Worm (Caenorhabditis elegans): ENCODE results near the gene sdz-10.

DNA sequence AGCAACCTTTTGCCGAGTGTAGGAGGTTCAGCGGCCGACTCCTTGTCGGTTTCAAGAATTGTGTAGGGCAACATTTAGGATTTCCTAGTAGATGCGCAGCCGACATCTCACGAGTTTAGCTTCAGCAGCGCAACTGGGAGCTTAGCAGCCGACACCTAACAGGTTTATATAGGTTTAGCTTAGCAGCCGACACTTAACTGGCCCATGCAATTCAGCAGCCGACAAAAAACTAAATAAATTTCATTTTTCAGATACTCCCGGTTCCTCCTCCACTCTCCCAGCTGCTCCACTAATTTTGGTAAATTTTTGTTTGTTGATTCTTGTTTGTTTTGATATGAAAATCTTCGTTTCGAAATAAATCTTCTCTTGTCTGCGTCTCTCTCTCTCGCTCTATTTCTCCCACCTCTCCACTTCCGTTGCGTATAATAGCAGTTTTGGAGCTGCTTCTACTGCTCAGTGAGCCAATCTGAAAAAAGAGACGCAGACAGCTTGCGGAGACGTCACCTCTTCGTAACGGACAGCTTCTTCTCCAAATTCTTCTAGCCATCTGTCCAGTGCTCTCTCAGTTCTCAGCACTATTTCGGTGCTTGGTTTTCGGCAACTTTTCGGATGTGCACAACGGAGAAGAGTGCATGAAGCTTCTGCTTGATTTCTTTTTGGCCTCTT is 24.0 kb downstream of the sdz-10 start:
- no peak for TF ChIP-seq nhr-12 (tag; optimal IDR thresholded peaks at IDR 0.05)
- no peak for TF ChIP-seq snpc-4 (tag; optimal IDR thresholded peaks at IDR 0.05)
- TF ChIP-seq ces-1 (GFP tag; optimal IDR thresholded peaks at IDR 0.05): peak; percentile 80
- no peak for TF ChIP-seq ceh-39 (tag; optimal IDR thresholded peaks at IDR 0.05)
- no peak for TF ChIP-seq lin-32 (GFP tag; optimal IDR thresholded peaks at IDR 0.05)
- TF ChIP-seq unc-39 (tag; optimal IDR thresholded peaks at IDR 0.05): no peak
- TF ChIP-seq ztf-11 (tag; optimal IDR thresholded peaks at IDR 0.05): no peak
- TF ChIP-seq elt-3 (tag; optimal IDR thresholded peaks at IDR 0.05): no peak
- TF ChIP-seq tbx-8 (GFP tag; optimal IDR thresholded peaks at IDR 0.05): no peak
- peak; percentile 73 for TF ChIP-seq unc-62 (GFP tag; optimal IDR thresholded peaks at IDR 0.05)
- no peak for TF ChIP-seq blmp-1 (tag; optimal IDR thresholded peaks at IDR 0.05)
- TF ChIP-seq mep-1 (tag; optimal IDR thresholded peaks at IDR 0.05): peak; percentile 48
